Fruit fly (Drosophila melanogaster) whole organism: Measurements from ENCODE around the gene nrv2.

Experiments
- CG8478 ChIP-seq: fragments of >200 bp; optimal IDR thresholded peaks from 2 replicates; lab custom pipeline; 2018; ENCODE audit warnings: inconsistent platforms
- EcR ChIP-seq, 2 experiments: fragments of >200 bp; optimal IDR thresholded peaks; 2 replicates each; lab custom pipeline; 2017; ENCODE audit warnings: missing biosample characterization in 2 of 2, missing genetic modification characterization in 2 of 2, missing genetic modification reagents in 2 of 2
- pan ChIP-seq: fragments of >200 bp; optimal IDR thresholded peaks from 2 replicates; lab custom pipeline; 2017
- psq ChIP-seq: fragments of >200 bp; optimal IDR thresholded peaks from 2 replicates; lab custom pipeline; 2017
- usp ChIP-seq: fragments of >200 bp; optimal IDR thresholded peaks from 2 replicates; lab custom pipeline; 2017; ENCODE audit warnings: missing biosample characterization, missing genetic modification characterization, mixed read lengths

DNA sequence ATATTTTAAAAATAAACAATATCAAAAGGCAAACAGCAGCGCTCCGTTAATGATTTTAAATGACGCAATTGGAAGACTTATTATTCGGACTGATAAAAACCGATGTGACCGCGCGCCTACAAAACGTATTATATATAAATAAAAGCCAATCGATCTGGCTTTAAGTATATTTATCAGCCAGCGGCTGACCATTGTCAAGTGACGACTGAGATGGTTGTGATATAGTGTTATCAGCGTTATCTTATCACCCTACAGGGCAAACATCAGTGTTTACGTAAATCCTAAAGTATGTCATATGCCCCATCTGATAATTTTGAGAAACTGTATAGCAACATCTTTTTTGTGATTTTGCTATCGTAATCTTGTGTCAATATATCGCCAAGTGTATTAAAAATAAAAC lies 9.3 kb downstream of the nrv2 start:
- TF ChIP-seq EcR (GFP tag; optimal IDR thresholded peaks at IDR 0.05; lab: Kevin White, UChicago) (no peak), psq (no peak), pan (lab: Kevin White, UChicago) (no peak), CG8478 (lab: Kevin White, UChicago) (no peak), usp (no peak)
